Worm (Caenorhabditis elegans) whole organism, L2 larva: ENCODE data around the gene F35D11.4.

Experiments
- C34F6.9 ChIP-seq: fragments of 150-350 bp; optimal IDR thresholded peaks from 2 replicates; lab custom pipeline; 2014; ENCODE audit warnings: missing biosample characterization, missing genetic modification characterization
- F13H6.1 ChIP-seq: sonication (generic microtip); optimal IDR thresholded peaks from 2 replicates; lab custom pipeline; 2016; ENCODE audit warnings: missing genetic modification characterization, missing compliant biosample characterization
- Y55F3AM.14 ChIP-seq: fragments of 200-800 bp; sonication (Bioruptor generic); optimal IDR thresholded peaks from 2 replicates; lab custom pipeline; 2018; ENCODE audit warnings: mild to moderate bottlenecking, missing genetic modification characterization, missing compliant biosample characterization
- alr-1 ChIP-seq: fragments of 150-350 bp; optimal IDR thresholded peaks from 2 replicates; lab custom pipeline; 2014; ENCODE audit warnings: missing biosample characterization, missing genetic modification characterization
- aly-2 ChIP-seq: fragments of 150-350 bp; optimal IDR thresholded peaks from 2 replicates; lab custom pipeline; 2014; ENCODE audit warnings: missing biosample characterization, missing genetic modification characterization
- ama-1 ChIP-seq: fragments of 150-350 bp; optimal IDR thresholded peaks from 2 replicates; lab custom pipeline; 2018; ENCODE audit warnings: inconsistent platforms
- ceh-16 ChIP-seq: fragments of 150-350 bp; optimal IDR thresholded peaks from 2 replicates; lab custom pipeline; 2014; ENCODE audit warnings: missing biosample characterization, missing genetic modification characterization
- ceh-82 ChIP-seq: fragments of 150-350 bp; optimal IDR thresholded peaks from 2 replicates; lab custom pipeline; 2014; ENCODE audit warnings: missing biosample characterization, missing genetic modification characterization
- crh-2 ChIP-seq: sonication (generic microtip); optimal IDR thresholded peaks from 2 replicates; lab custom pipeline; 2017; ENCODE audit warnings: missing biosample characterization, missing genetic modification characterization
- dmd-4 ChIP-seq: sonication (generic microtip); optimal IDR thresholded peaks from 2 replicates; lab custom pipeline; 2017; ENCODE audit warnings: missing biosample characterization, missing genetic modification characterization
- elt-1 ChIP-seq: fragments of 150-350 bp; optimal IDR thresholded peaks from 2 replicates; lab custom pipeline; 2014; ENCODE audit warnings: missing biosample characterization, missing genetic modification characterization
- elt-3 ChIP-seq: sonication (generic microtip); optimal IDR thresholded peaks from 2 replicates; lab custom pipeline; 2017; ENCODE audit warnings: missing biosample characterization, missing genetic modification characterization
- gmeb-1 ChIP-seq: fragments of 150-350 bp; optimal IDR thresholded peaks from 2 replicates; lab custom pipeline; 2014; ENCODE audit warnings: missing biosample characterization, missing genetic modification characterization
- lin-11 ChIP-seq: fragments of 150-350 bp; sonication (generic microtip); optimal IDR thresholded peaks from 2 replicates; lab custom pipeline; 2014; ENCODE audit warnings: missing biosample characterization, missing genetic modification characterization, inconsistent platforms, mixed read lengths
- lin-13 ChIP-seq: fragments of 150-350 bp; optimal IDR thresholded peaks from 2 replicates; lab custom pipeline; 2014; ENCODE audit warnings: missing biosample characterization, missing genetic modification reagents, missing genetic modification characterization
- lin-39 ChIP-seq: fragments of 150-350 bp; optimal IDR thresholded peaks from 2 replicates; lab custom pipeline; 2014; ENCODE audit warnings: missing biosample characterization, missing genetic modification reagents, missing genetic modification characterization
- lsy-2 ChIP-seq, 2 experiments: fragments of 150-350 bp in 1 of 2; sonication (generic microtip) in 1 of 2; optimal IDR thresholded peaks; 2 replicates each; lab custom pipeline; 2014 to 2017; ENCODE audit warnings: missing biosample characterization in 2 of 2, missing genetic modification characterization in 2 of 2
- mab-5 ChIP-seq: fragments of 150-350 bp; optimal IDR thresholded peaks from 2 replicates; lab custom pipeline; 2014; ENCODE audit warnings: missing biosample characterization, missing genetic modification characterization
- mbf-1 ChIP-seq: sonication (generic microtip); optimal IDR thresholded peaks from 2 replicates; lab custom pipeline; 2017; ENCODE audit warnings: missing biosample characterization, missing genetic modification characterization
- mdl-1 ChIP-seq, 2 experiments: fragments of 150-350 bp in 1 of 2; sonication (generic microtip) in 1 of 2; optimal IDR thresholded peaks; 2 replicates each; lab custom pipeline; 2017; ENCODE audit warnings: missing biosample characterization in 2 of 2, missing genetic modification characterization in 2 of 2
- nhr-10 ChIP-seq: sonication (generic microtip); optimal IDR thresholded peaks from 2 replicates; lab custom pipeline; 2017; ENCODE audit warnings: missing biosample characterization, missing genetic modification characterization
- nhr-12 ChIP-seq: fragments of 150-350 bp; optimal IDR thresholded peaks from 2 replicates; lab custom pipeline; 2014; ENCODE audit warnings: missing biosample characterization, missing genetic modification characterization
- nhr-129 ChIP-seq: fragments of 150-350 bp; optimal IDR thresholded peaks from 2 replicates; lab custom pipeline; 2014; ENCODE audit warnings: missing biosample characterization, missing genetic modification characterization
- nhr-237 ChIP-seq: fragments of 150-350 bp; optimal IDR thresholded peaks from 2 replicates; lab custom pipeline; 2014; ENCODE audit warnings: missing biosample characterization, missing genetic modification characterization
- nhr-25 ChIP-seq: fragments of 150-350 bp; sonication (generic microtip); optimal IDR thresholded peaks from 3 replicates; lab custom pipeline; 2014; ENCODE audit warnings: missing biosample characterization, missing genetic modification characterization
- nhr-6 ChIP-seq: fragments of 150-350 bp; optimal IDR thresholded peaks from 2 replicates; lab custom pipeline; 2014; ENCODE audit warnings: missing biosample characterization, missing genetic modification characterization
- nhr-77 ChIP-seq: fragments of 150-350 bp; optimal IDR thresholded peaks from 2 replicates; lab custom pipeline; 2014; ENCODE audit warnings: missing biosample characterization, missing genetic modification characterization
- peb-1 ChIP-seq: fragments of 150-350 bp; optimal IDR thresholded peaks from 2 replicates; lab custom pipeline; 2014; ENCODE audit warnings: missing biosample characterization, missing genetic modification characterization
- sem-4 ChIP-seq: fragments of 150-350 bp; optimal IDR thresholded peaks from 2 replicates; lab custom pipeline; 2014; ENCODE audit warnings: missing biosample characterization, missing genetic modification reagents, missing genetic modification characterization
- skn-1 ChIP-seq: sonication (generic microtip); optimal IDR thresholded peaks from 2 replicates; lab custom pipeline; 2017; ENCODE audit warnings: missing biosample characterization, missing genetic modification characterization
- sma-9 ChIP-seq, 2 experiments: fragments of 150-350 bp in 1 of 2; sonication (generic microtip) in 1 of 2; optimal IDR thresholded peaks; 2 replicates each; lab custom pipeline; 2014 to 2016; ENCODE audit warnings: missing genetic modification characterization in 2 of 2, mild to moderate bottlenecking in 1 of 2, missing biosample characterization in 1 of 2, missing compliant biosample characterization in 1 of 2, missing genetic modification reagents in 1 of 2, moderate library complexity in 1 of 2
- unc-39 ChIP-seq: fragments of 150-350 bp; optimal IDR thresholded peaks from 2 replicates; lab custom pipeline; 2014; ENCODE audit warnings: missing biosample characterization, missing genetic modification characterization
- unc-55 ChIP-seq: fragments of 150-350 bp; sonication (generic microtip); optimal IDR thresholded peaks from 3 replicates; lab custom pipeline; 2014; ENCODE audit warnings: missing biosample characterization, missing genetic modification reagents, missing genetic modification characterization
- unc-62 ChIP-seq: fragments of 150-350 bp; optimal IDR thresholded peaks from 2 replicates; lab custom pipeline; 2014; ENCODE audit warnings: missing biosample characterization, missing genetic modification reagents, missing genetic modification characterization
- zag-1 ChIP-seq: fragments of 150-350 bp; optimal IDR thresholded peaks from 2 replicates; lab custom pipeline; 2014; ENCODE audit warnings: missing biosample characterization, missing genetic modification characterization
- ztf-1 ChIP-seq: fragments of 200-800 bp; sonication (Bioruptor generic); conservative IDR thresholded peaks from 2 replicates; pipeline ENCODE4 v1.3.6; 2022; ENCODE audit warnings: missing genetic modification characterization, missing compliant biosample characterization
- ztf-11 ChIP-seq: sonication (generic microtip); optimal IDR thresholded peaks from 2 replicates; lab custom pipeline; 2017; ENCODE audit warnings: missing biosample characterization, missing genetic modification characterization
- ztf-4 ChIP-seq: fragments of 150-350 bp; optimal IDR thresholded peaks from 2 replicates; lab custom pipeline; 2014; ENCODE audit warnings: missing biosample characterization, missing genetic modification characterization

F35D11.4 gene

ce11 chrII:4608073-4608472 lies 4.8 kb downstream of the F35D11.4 start, which contains the start of gene F35D11.3:
Gene F35D11.3 (plus strand): TSS chrII:4608372.
- no peak for TF ChIP-seq ztf-1 (GFP tag; lab: Robert Waterston, UW)
- TF ChIP-seq skn-1 = no peak
- TF ChIP-seq unc-62 (GFP tag; lab: Kevin White, UChicago) = no peak
- TF ChIP-seq aly-2 (tag; lab: Kevin White, UChicago) = no peak
- TF ChIP-seq peb-1 (tag; lab: Kevin White, UChicago) = no peak
- TF ChIP-seq unc-55 (GFP tag; lab: Kevin White, UChicago) = no peak
- no peak for TF ChIP-seq nhr-10 (tag; lab: Kevin White, UChicago)
- TF ChIP-seq C34F6.9 (tag; lab: Kevin White, UChicago) = no peak
- TF ChIP-seq ztf-4 (tag; lab: Kevin White, UChicago) = no peak
- TF ChIP-seq crh-2 (tag; lab: Kevin White, UChicago) = no peak
- no peak for TF ChIP-seq Y55F3AM.14 (GFP tag; lab: Kevin White, UChicago)
- TF ChIP-seq gmeb-1 (tag; lab: Kevin White, UChicago) = no peak
- TF ChIP-seq ceh-16 (tag; lab: Kevin White, UChicago) = no peak
- no peak for TF ChIP-seq nhr-12 (tag; lab: Kevin White, UChicago)
- TF ChIP-seq elt-1 (tag; lab: Kevin White, UChicago) = no peak
- TF ChIP-seq ceh-82 (tag; lab: Kevin White, UChicago) = no peak
- TF ChIP-seq lin-39 (tag; lab: Kevin White, UChicago) = no peak
- TF ChIP-seq dmd-4 (tag; lab: Kevin White, UChicago) = no peak
- no peak for TF ChIP-seq alr-1 (tag; lab: Kevin White, UChicago)
- TF ChIP-seq, all 48 proteins: peak for 0

- no peak for TF ChIP-seq nhr-77 (tag; lab: Kevin White, UChicago)
- no peak for TF ChIP-seq unc-55 (GFP tag; lab: Kevin White, UChicago)
These were observed 9.5 kb downstream of the F35D11.4 start, which contains the start of gene pqn-35 for ce11 chrII:4612694-4613093. Gene pqn-35 (plus strand): TSS chrII:4612994.

ce11 chrII:4616443-4616842 lies 13.2 kb downstream of the F35D11.4 start, which contains the start of gene clec-136:
Gene clec-136 (minus strand): TSS chrII:4616543.
- TF ChIP-seq unc-55 (GFP tag; lab: Kevin White, UChicago) (no peak), unc-62 (GFP tag; lab: Kevin White, UChicago) (no peak), ztf-11 (tag; lab: Kevin White, UChicago) (no peak), lin-39 (tag; lab: Kevin White, UChicago) (no peak), crh-2 (tag; lab: Kevin White, UChicago) (no peak), lin-11 (tag; lab: Kevin White, UChicago) (no peak), nhr-237 (tag; lab: Kevin White, UChicago) (no peak), elt-3 (tag; lab: Kevin White, UChicago) (no peak), sma-9 (GFP tag; optimal IDR thresholded peaks at IDR 0.05; lab: Kevin White, UChicago) (no peak), sma-9 (tag; optimal IDR thresholded peaks at IDR 0.05; lab: Kevin White, UChicago) (no peak), skn-1 (no peak), sem-4 (tag; lab: Kevin White, UChicago) (no peak)

ce11 chrII:4617990-4618389 lies 14.8 kb downstream of the F35D11.4 start, which contains the start of gene clec-137:
Gene clec-137 (minus strand): TSS chrII:4618090.
- TF ChIP-seq C34F6.9 (tag; lab: Kevin White, UChicago) (no peak), mdl-1 (tag; optimal IDR thresholded peaks at IDR 0.05; lab: Kevin White, UChicago) (no peak), dmd-4 (tag; lab: Kevin White, UChicago) (no peak), zag-1 (tag; lab: Kevin White, UChicago) (no peak), ztf-4 (tag; lab: Kevin White, UChicago) (no peak), mbf-1 (tag; lab: Kevin White, UChicago) (no peak), lin-13 (GFP tag; lab: Kevin White, UChicago) (no peak), ceh-16 (tag; lab: Kevin White, UChicago) (no peak), ceh-82 (tag; lab: Kevin White, UChicago) (no peak), nhr-129 (tag; lab: Kevin White, UChicago) (no peak), ama-1 (lab: Kevin White, UChicago) (no peak), sma-9 (GFP tag; optimal IDR thresholded peaks at IDR 0.05; lab: Kevin White, UChicago) (no peak), sma-9 (tag; optimal IDR thresholded peaks at IDR 0.05; lab: Kevin White, UChicago) (no peak)

- TF ChIP-seq unc-39 (tag; lab: Kevin White, UChicago) = no peak
- no peak for TF ChIP-seq ztf-4 (tag; lab: Kevin White, UChicago)
- TF ChIP-seq C34F6.9 (tag; lab: Kevin White, UChicago) = no peak
- TF ChIP-seq nhr-77 (tag; lab: Kevin White, UChicago) = no peak
- TF ChIP-seq nhr-237 (tag; lab: Kevin White, UChicago) = no peak
- no peak for TF ChIP-seq nhr-25 (tag; lab: Kevin White, UChicago)
- no peak for TF ChIP-seq nhr-10 (tag; lab: Kevin White, UChicago)
- no peak for TF ChIP-seq zag-1 (tag; lab: Kevin White, UChicago)
- no peak for TF ChIP-seq lin-13 (GFP tag; lab: Kevin White, UChicago)
- TF ChIP-seq elt-3 (tag; lab: Kevin White, UChicago) = no peak
- TF ChIP-seq F13H6.1 (tag; lab: Kevin White, UChicago) = no peak
- TF ChIP-seq mbf-1 (tag; lab: Kevin White, UChicago) = no peak
- no peak for TF ChIP-seq gmeb-1 (tag; lab: Kevin White, UChicago)
- TF ChIP-seq nhr-6 = no peak
- no peak for TF ChIP-seq lin-39 (tag; lab: Kevin White, UChicago)
- no peak for TF ChIP-seq mab-5 (tag; lab: Kevin White, UChicago)
- TF ChIP-seq lsy-2 (tag; optimal IDR thresholded peaks at IDR 0.05; lab: Kevin White, UChicago) = no peak
- no peak for TF ChIP-seq nhr-129 (tag; lab: Kevin White, UChicago)
- no peak for TF ChIP-seq aly-2 (tag; lab: Kevin White, UChicago)
- no peak for TF ChIP-seq skn-1
These were observed 16.5 kb downstream of the F35D11.4 start, which contains the start of gene clec-138 for ce11 chrII:4619700-4620099. Gene clec-138 (minus strand): TSS chrII:4619800.
